Worm (Caenorhabditis elegans) whole organism, young adult: ENCODE results near the gene F22E12.1.

Source experiments
- B0019.2 ChIP-seq: fragments of 200-800 bp; sonication (Bioruptor generic); conservative IDR thresholded peaks from 2 replicates; pipeline ENCODE4 v1.3.6; 2022; ENCODE audit warnings: missing genetic modification reagents, missing genetic modification characterization, missing compliant biosample characterization
- B0336.3 ChIP-seq: fragments of 200-800 bp; sonication (Bioruptor generic); IDR thresholded peaks from 2 replicates; pipeline ENCODE4 v1.3.6; 2022; ENCODE audit warnings: missing genetic modification characterization, missing compliant biosample characterization
- C17E4.6 ChIP-seq: fragments of 200-800 bp; sonication (Bioruptor generic); IDR thresholded peaks from 2 replicates; pipeline ENCODE4 v1.3.6; 2022; ENCODE audit warnings: missing genetic modification reagents, missing genetic modification characterization, missing compliant biosample characterization
- D2030.7 ChIP-seq: fragments of 200-800 bp; sonication (Bioruptor generic); IDR thresholded peaks from 2 replicates; pipeline ENCODE4 v1.3.6; 2022; ENCODE audit warnings: missing genetic modification reagents, missing genetic modification characterization, missing compliant biosample characterization
- F10E7.11 ChIP-seq: sonication (generic microtip); optimal IDR thresholded peaks from 2 replicates; lab custom pipeline; 2017; ENCODE audit warnings: mild to moderate bottlenecking, missing genetic modification characterization, moderate library complexity, missing compliant biosample characterization
- F23B12.7 ChIP-seq: sonication (generic microtip); optimal IDR thresholded peaks from 2 replicates; lab custom pipeline; 2017; ENCODE audit warnings: missing genetic modification characterization, mild to moderate bottlenecking, missing compliant biosample characterization, antibody characterized with exemption, moderate library complexity; ENCODE audit not compliant: insufficient read depth
- F33H1.4 ChIP-seq: fragments of 200-800 bp; sonication (Bioruptor generic); IDR thresholded peaks from 2 replicates; pipeline ENCODE4 v1.3.6; 2022; ENCODE audit warnings: missing genetic modification reagents, missing genetic modification characterization, missing compliant biosample characterization
- F49E8.2 ChIP-seq: sonication (generic microtip); optimal IDR thresholded peaks from 3 replicates; lab custom pipeline; 2017; ENCODE audit warnings: missing genetic modification characterization, mild to moderate bottlenecking, missing compliant biosample characterization, antibody characterized with exemption, moderate library complexity; ENCODE audit not compliant: insufficient read depth
- F55B11.4 ChIP-seq: sonication (generic microtip); optimal IDR thresholded peaks from 2 replicates; lab custom pipeline; 2016; ENCODE audit warnings: missing compliant biosample characterization, missing genetic modification characterization, borderline replicate concordance; ENCODE audit not compliant: insufficient read depth
- K11D2.4 ChIP-seq: fragments of 200-800 bp; sonication (Bioruptor generic); IDR thresholded peaks from 2 replicates; pipeline ENCODE4 v1.3.6; 2022; ENCODE audit warnings: missing genetic modification reagents, missing genetic modification characterization, missing compliant biosample characterization
- ama-1 ChIP-seq, 3 experiments: fragments of 150-350 bp in 1 of 3; sonication (generic microtip) in 2 of 3; optimal IDR thresholded peaks; 2 replicates each; lab custom pipeline; 2014 to 2018; ENCODE audit warnings: missing biosample characterization in 2 of 3, missing genetic modification characterization in 2 of 3, missing genetic modification reagents in 2 of 3
- aptf-2 ChIP-seq: fragments of 200-800 bp; sonication (Bioruptor generic); conservative IDR thresholded peaks from 2 replicates; pipeline ENCODE4 v1.3.6; 2022; ENCODE audit warnings: missing genetic modification reagents, missing genetic modification characterization, missing compliant biosample characterization
- cebp-1 ChIP-seq, 2 experiments: fragments of 200-800 bp in 1 of 2; sonication (Bioruptor generic) in 1 of 2; sonication (generic microtip) in 1 of 2; IDR thresholded peaks in 1 of 2; optimal IDR thresholded peaks in 1 of 2; 2 replicates each; pipeline versions ENCODE4 v1.3.6 to Lab custom; 2017 to 2022; ENCODE audit warnings: missing compliant biosample characterization in 2 of 2, missing genetic modification characterization in 2 of 2, mild to moderate bottlenecking in 1 of 2, missing genetic modification reagents in 1 of 2, moderate library complexity in 1 of 2
- cebp-2 ChIP-seq: fragments of 200-800 bp; sonication (Bioruptor generic); IDR thresholded peaks from 2 replicates; pipeline ENCODE4 v1.3.6; 2022; ENCODE audit warnings: missing genetic modification characterization, missing compliant biosample characterization
- ceh-100 ChIP-seq: fragments of 200-800 bp; sonication (Bioruptor generic); IDR thresholded peaks from 2 replicates; pipeline ENCODE4 v1.3.6; 2022; ENCODE audit warnings: missing genetic modification reagents, missing genetic modification characterization, missing compliant biosample characterization
- ceh-79 ChIP-seq: sonication (generic microtip); optimal IDR thresholded peaks from 2 replicates; lab custom pipeline; 2017; ENCODE audit warnings: mild to moderate bottlenecking, missing genetic modification characterization, missing compliant biosample characterization
- chd-7 ChIP-seq: sonication (generic microtip); optimal IDR thresholded peaks from 2 replicates; lab custom pipeline; 2016; ENCODE audit warnings: mild to moderate bottlenecking, missing genetic modification characterization, moderate library complexity, missing compliant biosample characterization
- die-1 ChIP-seq: sonication (generic microtip); optimal IDR thresholded peaks from 2 replicates; lab custom pipeline; 2016; ENCODE audit warnings: missing genotype, mild to moderate bottlenecking, missing genetic modification characterization, missing compliant biosample characterization
- dox-1 ChIP-seq: fragments of 200-800 bp; sonication (Bioruptor generic); IDR thresholded peaks from 2 replicates; pipeline ENCODE4 v1.3.6; 2022; ENCODE audit warnings: missing genetic modification reagents, missing genetic modification characterization, missing compliant biosample characterization
- fkh-3 ChIP-seq: sonication (generic microtip); optimal IDR thresholded peaks from 2 replicates; lab custom pipeline; 2016; ENCODE audit warnings: mild to moderate bottlenecking, missing genetic modification characterization, missing compliant biosample characterization
- gei-17 ChIP-seq: fragments of 200-800 bp; sonication (Bioruptor generic); optimal IDR thresholded peaks from 2 replicates; lab custom pipeline; 2018; ENCODE audit warnings: mild to moderate bottlenecking, missing genetic modification characterization, missing compliant biosample characterization
- him-1 ChIP-seq: sonication (generic microtip); optimal IDR thresholded peaks from 2 replicates; lab custom pipeline; 2016; ENCODE audit warnings: missing genotype, missing genetic modification reagents, missing genetic modification characterization, missing compliant biosample characterization
- hlh-26 ChIP-seq: fragments of 200-800 bp; sonication (Bioruptor generic); conservative IDR thresholded peaks from 2 replicates; pipeline ENCODE4 v1.3.6; 2022; ENCODE audit warnings: missing genetic modification reagents, missing genetic modification characterization, missing compliant biosample characterization
- hsf-1 ChIP-seq: fragments of 200-800 bp; sonication (Bioruptor generic); IDR thresholded peaks from 2 replicates; pipeline ENCODE4 v1.3.6; 2022; ENCODE audit warnings: missing genetic modification reagents, missing genetic modification characterization, missing compliant biosample characterization
- lag-1 ChIP-seq: fragments of 200-800 bp; sonication (Bioruptor generic); IDR thresholded peaks from 2 replicates; pipeline ENCODE4 v1.3.6; 2022; ENCODE audit warnings: missing genetic modification reagents, missing genetic modification characterization, missing compliant biosample characterization
- let-526 ChIP-seq: fragments of 200-800 bp; sonication (Bioruptor generic); IDR thresholded peaks from 2 replicates; pipeline ENCODE4 v1.3.6; 2022; ENCODE audit warnings: missing genetic modification reagents, missing genetic modification characterization, missing compliant biosample characterization
- lin-35 ChIP-seq, 3 experiments: fragments of 150-350 bp in 2 of 3; sonication (generic microtip) in 1 of 3; optimal IDR thresholded peaks; 2 replicates each; lab custom pipeline; 2014 to 2018; ENCODE audit warnings: missing biosample characterization in 3 of 3, missing genetic modification characterization in 3 of 3, missing genetic modification reagents in 3 of 3
- lin-54 ChIP-seq: fragments of 200-800 bp; sonication (Bioruptor generic); optimal IDR thresholded peaks from 2 replicates; lab custom pipeline; 2018; ENCODE audit warnings: mild to moderate bottlenecking, missing genetic modification characterization, missing compliant biosample characterization
- lsl-1 ChIP-seq: fragments of 200-800 bp; sonication (Bioruptor generic); optimal IDR thresholded peaks from 2 replicates; lab custom pipeline; 2018; ENCODE audit warnings: mild to moderate bottlenecking, missing genetic modification characterization, moderate library complexity, missing compliant biosample characterization
- lsy-27 ChIP-seq: sonication (generic microtip); optimal IDR thresholded peaks from 2 replicates; lab custom pipeline; 2017; ENCODE audit warnings: missing genetic modification characterization, mild to moderate bottlenecking, missing compliant biosample characterization, antibody characterized with exemption, missing genotype, borderline replicate concordance; ENCODE audit not compliant: insufficient read depth
- mel-28 ChIP-seq: sonication (generic microtip); optimal IDR thresholded peaks from 2 replicates; lab custom pipeline; 2016; ENCODE audit warnings: borderline replicate concordance, mild to moderate bottlenecking, missing genetic modification characterization, missing compliant biosample characterization
- nfya-1 ChIP-seq: sonication (generic microtip); optimal IDR thresholded peaks from 2 replicates; lab custom pipeline; 2017; ENCODE audit warnings: antibody characterized with exemption, missing compliant biosample characterization, missing genetic modification characterization, borderline replicate concordance; ENCODE audit not compliant: insufficient read depth
- nhr-179 ChIP-seq: sonication (generic microtip); optimal IDR thresholded peaks from 2 replicates; lab custom pipeline; 2016; ENCODE audit warnings: mild to moderate bottlenecking, missing genetic modification characterization, missing compliant biosample characterization
- nhr-27 ChIP-seq: fragments of 200-800 bp; sonication (Bioruptor generic); optimal IDR thresholded peaks from 2 replicates; lab custom pipeline; 2018; ENCODE audit warnings: mild to moderate bottlenecking, missing genetic modification characterization, moderate library complexity, missing compliant biosample characterization
- pbrm-1 ChIP-seq: fragments of 200-800 bp; sonication (Bioruptor generic); IDR thresholded peaks from 2 replicates; pipeline ENCODE4 v1.3.6; 2022; ENCODE audit warnings: missing genetic modification reagents, missing genetic modification characterization, missing compliant biosample characterization
- rpc-1 ChIP-seq, 2 experiments: fragments of 150-350 bp in 1 of 2; sonication (generic microtip) in 1 of 2; optimal IDR thresholded peaks; 2 replicates each; lab custom pipeline; 2014 to 2018; ENCODE audit warnings: missing biosample characterization in 1 of 2, missing genetic modification characterization in 1 of 2, missing genetic modification reagents in 1 of 2, missing genotype in 1 of 2
- somi-1 ChIP-seq: fragments of 200-800 bp; sonication (Bioruptor generic); optimal IDR thresholded peaks from 2 replicates; lab custom pipeline; 2018; ENCODE audit warnings: mild to moderate bottlenecking, missing genetic modification characterization, missing compliant biosample characterization
- sptf-2 ChIP-seq: fragments of 200-800 bp; sonication (Bioruptor generic); optimal IDR thresholded peaks from 2 replicates; lab custom pipeline; 2018; ENCODE audit warnings: mild to moderate bottlenecking, missing genetic modification characterization, missing compliant biosample characterization
- tbp1 ChIP-seq: fragments of 200-800 bp; sonication (Bioruptor generic); optimal IDR thresholded peaks from 2 replicates; lab custom pipeline; 2018; ENCODE audit warnings: mild to moderate bottlenecking, missing genetic modification characterization, missing compliant biosample characterization
- tbx-9 ChIP-seq: sonication (generic microtip); optimal IDR thresholded peaks from 2 replicates; lab custom pipeline; 2016; ENCODE audit warnings: borderline replicate concordance, missing genetic modification characterization, inconsistent platforms, missing compliant biosample characterization
- ztf-28 ChIP-seq: fragments of 200-800 bp; sonication (Bioruptor generic); IDR thresholded peaks from 2 replicates; pipeline ENCODE4 v1.3.6; 2022; ENCODE audit warnings: missing genetic modification reagents, missing genetic modification characterization, missing compliant biosample characterization
- ztf-3 ChIP-seq: fragments of 200-800 bp; sonication (Bioruptor generic); optimal IDR thresholded peaks from 2 replicates; lab custom pipeline; 2018; ENCODE audit warnings: mild to moderate bottlenecking, missing genetic modification characterization, missing compliant biosample characterization

Gene F22E12.1

ce11 chrV:10469845-10470244 lies 12.7 kb upstream of the F22E12.1 start:
- TF ChIP-seq F49E8.2 (tag; lab: Kevin White, UChicago), result no peak
- TF ChIP-seq nhr-27 (tag; lab: Kevin White, UChicago), result no peak
- no peak for TF ChIP-seq ceh-79 (tag; lab: Kevin White, UChicago)
- TF ChIP-seq D2030.7 (GFP tag; lab: Robert Waterston, UW), result no peak
- no peak for TF ChIP-seq cebp-1 (GFP tag; IDR thresholded peaks at IDR 0.05; lab: Robert Waterston, UW)
- TF ChIP-seq cebp-1 (tag; optimal IDR thresholded peaks at IDR 0.05; lab: Kevin White, UChicago), result no peak
- no peak for TF ChIP-seq F55B11.4 (tag; lab: Kevin White, UChicago)
- TF ChIP-seq cebp-2, result no peak
- TF ChIP-seq die-1 (tag; lab: Kevin White, UChicago), result no peak
- TF ChIP-seq lag-1 (GFP tag; lab: Robert Waterston, UW), result no peak
- no peak for TF ChIP-seq ama-1 (optimal IDR thresholded peaks at IDR 0.05; lab: Kevin White, UChicago)
- no peak for TF ChIP-seq ama-1 (GFP tag; optimal IDR thresholded peaks at IDR 0.05; lab: Kevin White, UChicago)
- TF ChIP-seq, all 124 proteins: peak for 0

- TF ChIP-seq fkh-3 (tag; lab: Kevin White, UChicago), result no peak
- TF ChIP-seq hsf-1 (GFP tag; lab: Robert Waterston, UW), result no peak
- no peak for TF ChIP-seq chd-7 (tag; lab: Kevin White, UChicago)
- no peak for TF ChIP-seq ceh-100 (GFP tag; lab: Robert Waterston, UW)
- no peak for TF ChIP-seq let-526 (GFP tag; lab: Robert Waterston, UW)
- TF ChIP-seq ama-1 (optimal IDR thresholded peaks at IDR 0.05; lab: Kevin White, UChicago), result peak; percentile 44
- TF ChIP-seq ama-1 (GFP tag; optimal IDR thresholded peaks at IDR 0.05; lab: Kevin White, UChicago), result no peak
Measured at ce11 chrV:10468709-10469108, 11.6 kb upstream of the F22E12.1 start.

- no peak for TF ChIP-seq hlh-26
- no peak; the same call in 1 of the 2 replicates for TF ChIP-seq B0336.3 (GFP tag; lab: Robert Waterston, UW)
- no peak for TF ChIP-seq F10E7.11 (tag; lab: Kevin White, UChicago)
- TF ChIP-seq dox-1 (GFP tag; lab: Robert Waterston, UW), result peak; percentile 70
- no peak for TF ChIP-seq die-1 (tag; lab: Kevin White, UChicago)
- TF ChIP-seq F33H1.4 (GFP tag; lab: Robert Waterston, UW), result no peak
- TF ChIP-seq rpc-1 (optimal IDR thresholded peaks at IDR 0.05; lab: Kevin White, UChicago), result no peak
- no peak for TF ChIP-seq rpc-1 (tag; optimal IDR thresholded peaks at IDR 0.05; lab: Kevin White, UChicago)
- no peak for TF ChIP-seq lin-35 (GFP tag; optimal IDR thresholded peaks at IDR 0.05; lab: Kevin White, UChicago)
- no peak for TF ChIP-seq gei-17 (GFP tag; lab: Kevin White, UChicago)
- TF ChIP-seq sptf-2, result no peak
- no peak for TF ChIP-seq pbrm-1 (GFP tag; lab: Robert Waterston, UW)
- peak; percentile 22 for TF ChIP-seq somi-1 (GFP tag; lab: Kevin White, UChicago)
- no peak for TF ChIP-seq tbx-9 (tag; lab: Kevin White, UChicago)
- TF ChIP-seq tbp1 (GFP tag; lab: Kevin White, UChicago), result peak; percentile 32
- TF ChIP-seq C17E4.6 (GFP tag; lab: Robert Waterston, UW), result no peak
- TF ChIP-seq lsl-1 (GFP tag; lab: Kevin White, UChicago), result no peak
- no peak for TF ChIP-seq F23B12.7
- TF ChIP-seq ztf-3 (GFP tag; lab: Kevin White, UChicago), result no peak
- peak; percentile 12; the same call in 1 of the 2 replicates for TF ChIP-seq K11D2.4 (GFP tag; lab: Robert Waterston, UW)
- TF ChIP-seq lin-54 (GFP tag; lab: Kevin White, UChicago), result peak; percentile 13
- TF ChIP-seq D2030.7 (GFP tag; lab: Robert Waterston, UW), result no peak
- TF ChIP-seq him-1 (tag; lab: Kevin White, UChicago), result no peak
- no peak for TF ChIP-seq mel-28 (tag; lab: Kevin White, UChicago)
- TF ChIP-seq nhr-179 (tag; lab: Kevin White, UChicago), result no peak
- TF ChIP-seq cebp-1 (GFP tag; IDR thresholded peaks at IDR 0.05; lab: Robert Waterston, UW), result no peak
- TF ChIP-seq cebp-1 (tag; optimal IDR thresholded peaks at IDR 0.05; lab: Kevin White, UChicago), result peak; percentile 27
- no peak for TF ChIP-seq lsy-27 (tag; lab: Kevin White, UChicago)
- TF ChIP-seq aptf-2 (GFP tag; lab: Robert Waterston, UW), result no peak
- TF ChIP-seq nfya-1 (tag; lab: Kevin White, UChicago), result no peak
- no peak for TF ChIP-seq B0019.2 (GFP tag; lab: Robert Waterston, UW)
- no peak for TF ChIP-seq ztf-28 (GFP tag; lab: Robert Waterston, UW)
Measured at ce11 chrV:10468190-10468589, 11.0 kb upstream of the F22E12.1 start, which contains the start of gene egl-9. egl-9 (plus strand) TSS chrV:10468517.
